Worm (Caenorhabditis elegans): Measurements from ENCODE around the gene C45B2.6.
A peak's percentile ranks its signal among the peaks of the same experiment; 100 is the strongest.

C45B2.6 gene

DNA sequence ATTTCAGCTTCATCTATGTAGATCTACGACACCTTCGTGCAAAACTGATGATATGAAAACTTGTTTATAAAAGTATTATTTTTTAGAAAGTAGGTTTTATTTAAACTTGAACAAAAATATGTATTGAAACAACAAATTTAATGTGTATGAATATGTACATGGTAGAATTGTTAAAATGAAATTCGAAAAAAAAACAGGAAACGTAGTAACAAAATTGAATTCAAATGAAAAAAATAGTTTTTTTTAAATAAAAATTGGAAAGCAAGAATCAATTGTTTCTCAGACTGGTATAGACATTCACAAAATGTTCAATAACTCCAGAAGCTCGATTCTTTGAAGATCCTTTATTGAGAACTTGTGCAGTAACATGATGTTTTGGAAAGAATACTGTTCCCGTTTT lies 31.9 kb upstream of the C45B2.6 start:
- TF ChIP-seq mdl-1 (tag; optimal IDR thresholded peaks at IDR 0.05) (no peak), gmeb-1 (tag; optimal IDR thresholded peaks at IDR 0.05) (no peak), mbf-1 (tag; optimal IDR thresholded peaks at IDR 0.05) (no peak), lsy-2 (tag; optimal IDR thresholded peaks at IDR 0.05) (no peak), lin-13 (GFP tag; optimal IDR thresholded peaks at IDR 0.05) (no peak), nhr-11 (tag; optimal IDR thresholded peaks at IDR 0.05) (no peak), ZK546.5 (tag; optimal IDR thresholded peaks at IDR 0.05) (no peak), nhr-10 (tag; optimal IDR thresholded peaks at IDR 0.05) (no peak), ceh-82 (tag; optimal IDR thresholded peaks at IDR 0.05) (no peak), fos-1 (tag; optimal IDR thresholded peaks at IDR 0.05) (no peak), mab-5 (tag; optimal IDR thresholded peaks at IDR 0.05) (no peak), egl-27 (tag; optimal IDR thresholded peaks at IDR 0.05) (no peak), ztf-1 (GFP tag; conservative IDR thresholded peaks at IDR 0.05) (no peak), nhr-6 (tag; optimal IDR thresholded peaks at IDR 0.05) (no peak), peb-1 (tag; optimal IDR thresholded peaks at IDR 0.05) (no peak), F13H6.1 (tag; optimal IDR thresholded peaks at IDR 0.05) (no peak), nhr-21 (tag; optimal IDR thresholded peaks at IDR 0.05) (no peak), ztf-4 (tag; optimal IDR thresholded peaks at IDR 0.05) (no peak), C34F6.9 (tag; optimal IDR thresholded peaks at IDR 0.05) (no peak)

DNA sequence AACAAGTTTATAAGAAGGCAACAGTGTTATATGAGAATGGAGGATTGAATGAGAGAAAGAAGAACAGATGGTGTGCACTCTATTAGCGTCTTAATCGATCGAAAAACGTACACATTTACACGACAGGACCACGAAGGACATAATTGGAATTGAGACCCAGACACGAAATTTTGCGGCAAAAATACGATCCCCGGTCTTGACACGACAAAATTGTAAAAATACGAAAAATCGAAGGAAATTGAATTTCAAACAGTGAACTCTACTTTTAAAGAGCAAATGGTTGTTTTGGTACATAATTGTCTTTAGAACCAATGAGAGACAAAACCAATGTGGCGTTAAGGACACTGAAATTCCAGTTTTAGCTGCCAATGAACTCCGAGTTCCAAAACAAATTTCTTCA lies 30.2 kb upstream of the C45B2.6 start, which contains the start of gene lelo-3:
Gene lelo-3 (minus strand): TSS at position 101 of the 400 bp plus-strand sequence.
- TF ChIP-seq zag-1 (tag; optimal IDR thresholded peaks at IDR 0.05) = no peak
- no peak for TF ChIP-seq alr-1 (tag; optimal IDR thresholded peaks at IDR 0.05)

ce11 chrX:6024977-6025376 lies 27.7 kb upstream of the C45B2.6 start:
- TF ChIP-seq sem-4 (tag; optimal IDR thresholded peaks at IDR 0.05) (no peak), mab-5 (tag; optimal IDR thresholded peaks at IDR 0.05) (no peak), nhr-129 (tag; optimal IDR thresholded peaks at IDR 0.05) (peak; percentile 14), sma-9 (GFP tag; optimal IDR thresholded peaks at IDR 0.05) (peak; percentile 60), sma-9 (tag; optimal IDR thresholded peaks at IDR 0.05) (no peak), fos-1 (tag; optimal IDR thresholded peaks at IDR 0.05) (peak; percentile 83), F13H6.1 (tag; optimal IDR thresholded peaks at IDR 0.05) (peak; percentile 10), lin-13 (GFP tag; optimal IDR thresholded peaks at IDR 0.05) (no peak), crh-2 (tag; optimal IDR thresholded peaks at IDR 0.05) (peak; percentile 52), ztf-4 (tag; optimal IDR thresholded peaks at IDR 0.05) (no peak)

DNA sequence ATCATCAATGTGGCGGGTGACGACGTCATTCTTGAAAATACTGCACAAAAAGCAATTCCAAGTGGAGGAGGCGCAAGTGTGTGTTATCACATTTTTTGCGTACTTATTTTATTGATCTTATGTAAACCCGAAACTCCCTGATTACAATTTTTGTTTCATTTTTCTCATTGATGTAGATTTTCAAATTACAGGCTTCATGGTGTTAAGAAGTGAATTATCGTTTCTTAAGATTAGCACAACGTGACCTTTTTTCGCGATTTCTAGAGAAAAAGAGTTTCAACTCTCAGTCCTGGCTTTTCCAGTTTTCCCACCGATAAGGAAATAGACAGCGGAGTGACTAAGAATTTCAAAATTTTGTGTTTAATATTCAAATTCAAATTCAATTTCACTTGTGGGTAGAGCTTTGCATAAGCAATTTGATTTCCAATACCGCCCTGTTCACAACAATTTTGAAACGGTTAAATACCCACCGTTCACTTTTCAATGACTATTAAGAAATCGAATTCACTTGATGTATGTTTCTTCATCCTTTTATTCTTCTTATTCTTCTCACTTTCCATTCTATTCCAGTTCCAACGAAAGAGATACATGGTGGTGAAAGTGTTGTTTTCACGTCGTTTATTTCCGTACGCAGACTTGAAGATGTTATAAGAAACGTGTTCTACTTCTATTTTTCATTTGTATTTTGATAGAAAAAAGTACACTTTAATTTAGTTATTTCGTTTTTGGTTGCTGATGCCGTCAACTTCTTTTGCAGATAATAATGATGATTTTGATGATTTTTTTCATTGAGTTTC lies 25.7 kb upstream of the C45B2.6 start:
- TF ChIP-seq blmp-1 (tag; optimal IDR thresholded peaks at IDR 0.05; ENCODE audit: insufficient read depth) (peak; percentile 92), nhr-237 (tag; optimal IDR thresholded peaks at IDR 0.05) (no peak)

ce11 chrX:6029075-6029474 lies 23.6 kb upstream of the C45B2.6 start:
- TF ChIP-seq nhr-25 (tag; optimal IDR thresholded peaks at IDR 0.05) = peak; percentile 5
- no peak for TF ChIP-seq blmp-1 (tag; optimal IDR thresholded peaks at IDR 0.05; ENCODE audit: insufficient read depth)
- TF ChIP-seq ceh-16 (tag; optimal IDR thresholded peaks at IDR 0.05) = peak; percentile 49
- no peak for TF ChIP-seq lsy-2 (tag; optimal IDR thresholded peaks at IDR 0.05)
- no peak for TF ChIP-seq crh-2 (tag; optimal IDR thresholded peaks at IDR 0.05)

- TF ChIP-seq ztf-1 (GFP tag; conservative IDR thresholded peaks at IDR 0.05) (no peak), nhr-237 (tag; optimal IDR thresholded peaks at IDR 0.05) (no peak), peb-1 (tag; optimal IDR thresholded peaks at IDR 0.05) (no peak), blmp-1 (tag; optimal IDR thresholded peaks at IDR 0.05; ENCODE audit: insufficient read depth) (no peak), nhr-77 (tag; optimal IDR thresholded peaks at IDR 0.05) (no peak), zag-1 (tag; optimal IDR thresholded peaks at IDR 0.05) (no peak), mbf-1 (tag; optimal IDR thresholded peaks at IDR 0.05) (no peak)
Measured at ce11 chrX:6031169-6031568, 21.5 kb upstream of the C45B2.6 start, which contains the start of gene ipp-5. Gene ipp-5, plus strand, starts transcription at chrX:6031469.

Measured in whole organism, L2 larva.